Fruit fly (Drosophila melanogaster): ENCODE measurements around the gene CG31446.

CG31446 gene

dm6 chr3R:15679989-15680388 is 12.9 kb upstream of the CG31446 start (continued):
- TF ChIP-seq crol (GFP tag; IDR thresholded peaks at IDR 0.05): 0 out of 2 replicates have a peak, but pooled peaks have one; percentile 7

- no peak for TF ChIP-seq HLH54F (GFP tag; optimal IDR thresholded peaks at IDR 0.05)
- no peak for TF ChIP-seq CG6272 (GFP tag; IDR thresholded peaks at IDR 0.05)
- no peak for TF ChIP-seq Dip3 (GFP tag; optimal IDR thresholded peaks at IDR 0.05)
- no peak for TF ChIP-seq CG3281 (GFP tag; optimal IDR thresholded peaks at IDR 0.05)
- peak; percentile 54 for TF ChIP-seq onecut (GFP tag; IDR thresholded peaks at IDR 0.05)
- TF ChIP-seq CG15269 (tag; optimal IDR thresholded peaks at IDR 0.05): no peak
- no peak for TF ChIP-seq chn (GFP tag; optimal IDR thresholded peaks at IDR 0.05)
- TF ChIP-seq CG9876 (GFP tag; optimal IDR thresholded peaks at IDR 0.05): no peak
- no peak for TF ChIP-seq CG8478 (optimal IDR thresholded peaks at IDR 0.05)
- peak; percentile 70 for TF ChIP-seq scrt (GFP tag; optimal IDR thresholded peaks at IDR 0.05)
- TF ChIP-seq corto (GFP tag; optimal IDR thresholded peaks at IDR 0.05): no peak
- TF ChIP-seq tio (GFP tag; optimal IDR thresholded peaks at IDR 0.05): no peak
- no peak for TF ChIP-seq CG1024 (GFP tag; IDR thresholded peaks at IDR 0.05)
Measured at dm6 chr3R:15680666-15681065, 12.2 kb upstream of the CG31446 start.

dm6 chr3R:15688441-15688840 is 4.4 kb upstream of the CG31446 start:
- TF ChIP-seq CG15514 (GFP tag; optimal IDR thresholded peaks at IDR 0.05): no peak
- TF ChIP-seq stwl (tag; optimal IDR thresholded peaks at IDR 0.05): peak; percentile 61
- TF ChIP-seq E2f2 (GFP tag; IDR thresholded peaks at IDR 0.05): no peak
- no peak for TF ChIP-seq CG15479 (GFP tag; optimal IDR thresholded peaks at IDR 0.05)
- TF ChIP-seq CG8388 (GFP tag; optimal IDR thresholded peaks at IDR 0.05): peak; percentile 98

DNA sequence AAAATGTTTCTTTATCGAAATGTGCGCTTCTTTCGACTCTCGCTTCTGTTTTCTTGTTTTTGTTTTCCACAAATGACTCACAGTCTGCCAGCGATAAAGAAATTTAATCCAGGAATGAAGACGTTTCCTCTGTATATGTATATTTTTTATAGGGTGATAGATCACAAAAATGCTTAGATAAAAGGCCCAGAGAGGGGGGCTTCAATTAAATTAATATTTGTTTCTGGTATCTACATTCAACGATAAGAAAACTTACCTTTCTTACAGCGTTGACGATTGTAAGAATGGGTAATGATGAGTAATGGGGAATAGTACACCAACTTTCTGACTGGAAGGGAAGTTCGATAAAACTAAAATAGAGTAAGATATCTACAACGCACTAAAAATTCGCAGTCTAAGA is 1.4 kb downstream of the CG31446 start:
- peak; percentile 65 for TF ChIP-seq exex (tag; optimal IDR thresholded peaks at IDR 0.05)
- TF ChIP-seq sug (tag; optimal IDR thresholded peaks at IDR 0.05): peak; percentile 19
- no peak for TF ChIP-seq CG13894 (tag; optimal IDR thresholded peaks at IDR 0.05)
- no peak for TF ChIP-seq CG43689 (GFP tag; IDR thresholded peaks at IDR 0.05)
- TF ChIP-seq trh (GFP tag; optimal IDR thresholded peaks at IDR 0.05): no peak
- TF ChIP-seq grn (GFP tag; optimal IDR thresholded peaks at IDR 0.05): peak; percentile 9
- no peak for TF ChIP-seq HmgZ (tag; optimal IDR thresholded peaks at IDR 0.05)
- TF ChIP-seq lab (GFP tag; optimal IDR thresholded peaks at IDR 0.05): peak; percentile 59
- no peak for TF ChIP-seq Oaz (GFP tag; IDR thresholded peaks at IDR 0.05)
- peak; percentile 34 for TF ChIP-seq sd (tag; optimal IDR thresholded peaks at IDR 0.05)
- TF ChIP-seq CG34224 (GFP tag; IDR thresholded peaks at IDR 0.05; ENCODE audit: partially characterized antibody): no peak
- TF ChIP-seq mirr (GFP tag; optimal IDR thresholded peaks at IDR 0.05): peak; percentile 72
- TF ChIP-seq CG12071 (GFP tag; optimal IDR thresholded peaks at IDR 0.05): no peak

dm6 chr3R:15694941-15695340 is 2.1 kb downstream of the CG31446 start, which contains the start of gene CG5399:
TSS of gene CG5399 (plus strand) at chr3R:15695241.
- TF ChIP-seq CG4424 (GFP tag; optimal IDR thresholded peaks at IDR 0.05) (no peak), Gsc (GFP tag; IDR thresholded peaks at IDR 0.05) (no peak), lab (GFP tag; optimal IDR thresholded peaks at IDR 0.05) (peak; percentile 0)

Measured in whole organism, embryonic.